Worm (Caenorhabditis elegans) whole organism, midembryonic: ENCODE results near the gene pgap-1.

Experiments used
- T22C8.4 ChIP-seq: fragments of 200-800 bp; sonication (Bioruptor generic); IDR thresholded peaks from 2 replicates; pipeline ENCODE4 v1.3.6; 2022; ENCODE audit warnings: missing genetic modification characterization, missing compliant biosample characterization
- cog-1 ChIP-seq: sonication (generic microtip); optimal IDR thresholded peaks from 2 replicates; lab custom pipeline; 2016; ENCODE audit warnings: missing genetic modification characterization, missing compliant biosample characterization
- flt-1 ChIP-seq: fragments of 200-800 bp; sonication (Bioruptor generic); IDR thresholded peaks from 2 replicates; pipeline ENCODE4 v1.3.6; 2022; ENCODE audit warnings: missing genetic modification characterization, missing compliant biosample characterization
- klf-2 ChIP-seq: fragments of 200-800 bp; sonication (Bioruptor generic); conservative IDR thresholded peaks from 2 replicates; pipeline ENCODE4 v1.3.6; 2022; ENCODE audit warnings: missing genetic modification reagents, missing genetic modification characterization, missing compliant biosample characterization
- med-1 ChIP-seq: sonication (generic microtip); optimal IDR thresholded peaks from 2 replicates; lab custom pipeline; 2017; ENCODE audit warnings: missing genetic modification characterization, mild to moderate bottlenecking, missing compliant biosample characterization, antibody characterized with exemption, missing genetic modification reagents; ENCODE audit not compliant: insufficient read depth
- ref-1 ChIP-seq: fragments of 200-800 bp; sonication (Bioruptor generic); conservative IDR thresholded peaks from 2 replicates; pipeline ENCODE4 v1.3.6; 2022; ENCODE audit warnings: missing genetic modification reagents, missing genetic modification characterization, missing compliant biosample characterization
- tab-1 ChIP-seq: fragments of 200-800 bp; sonication (Bioruptor generic); IDR thresholded peaks from 2 replicates; pipeline ENCODE4 v1.3.6; 2022; ENCODE audit warnings: missing genetic modification characterization, missing compliant biosample characterization
- ztf-23 ChIP-seq: fragments of 200-800 bp; sonication (Bioruptor generic); IDR thresholded peaks from 2 replicates; pipeline ENCODE4 v1.3.6; 2022; ENCODE audit warnings: missing genetic modification reagents, missing genetic modification characterization, missing compliant biosample characterization
- ztf-29 ChIP-seq: fragments of 200-800 bp; sonication (Bioruptor generic); IDR thresholded peaks from 2 replicates; pipeline ENCODE4 v1.3.6; 2022; ENCODE audit warnings: missing genetic modification reagents, missing genetic modification characterization, missing compliant biosample characterization

ce11 chrV:11231177-11231576 is 10.5 kb upstream of the pgap-1 start:
- TF ChIP-seq ztf-29 (GFP tag; lab: Robert Waterston, UW) (no peak), ref-1 (GFP tag; lab: Robert Waterston, UW) (no peak), tab-1 (GFP tag; lab: Robert Waterston, UW) (no peak), flt-1 (GFP tag; lab: Robert Waterston, UW) (no peak), med-1 (GFP tag; lab: Kevin White, UChicago) (no peak), ztf-23 (GFP tag; lab: Robert Waterston, UW) (no peak), klf-2 (no peak), cog-1 (no peak), T22C8.4 (GFP tag; lab: Robert Waterston, UW) (no peak)
